Worm (Caenorhabditis elegans) whole organism, mixed stage, embryonic: Measurements from ENCODE around the gene apl-1.

ENCODE experiments used
- M03D4.4 ChIP-seq: sonication (generic microtip); optimal IDR thresholded peaks from 2 replicates; lab custom pipeline; 2017; ENCODE audit warnings: mild to moderate bottlenecking, missing genetic modification characterization, missing compliant biosample characterization
- bed-3 ChIP-seq: fragments of 200-800 bp; sonication (Bioruptor generic); optimal IDR thresholded peaks from 3 replicates; lab custom pipeline; 2018; ENCODE audit warnings: mild to moderate bottlenecking, missing genetic modification characterization, moderate library complexity, missing compliant biosample characterization
- blmp-1 ChIP-seq: fragments of 150-350 bp; optimal IDR thresholded peaks from 2 replicates; lab custom pipeline; 2014; ENCODE audit warnings: missing biosample characterization, missing genetic modification characterization
- ceh-39 ChIP-seq: fragments of 150-350 bp; optimal IDR thresholded peaks from 2 replicates; lab custom pipeline; 2014; ENCODE audit warnings: missing biosample characterization, missing genetic modification characterization
- ceh-43 ChIP-seq: fragments of 200-800 bp; sonication (Bioruptor generic); optimal IDR thresholded peaks from 2 replicates; lab custom pipeline; 2018; ENCODE audit warnings: mild to moderate bottlenecking, missing genetic modification characterization, moderate library complexity, missing compliant biosample characterization
- ceh-83 ChIP-seq: fragments of 200-800 bp; sonication (Bioruptor generic); optimal IDR thresholded peaks from 2 replicates; lab custom pipeline; 2018; ENCODE audit warnings: mild to moderate bottlenecking, missing genetic modification characterization, missing compliant biosample characterization
- ces-1 ChIP-seq: fragments of 150-350 bp; optimal IDR thresholded peaks from 2 replicates; lab custom pipeline; 2014; ENCODE audit warnings: missing biosample characterization, missing genetic modification reagents, missing genetic modification characterization
- cnd-1 ChIP-seq: fragments of 200-800 bp; sonication (Bioruptor generic); optimal IDR thresholded peaks from 2 replicates; lab custom pipeline; 2018; ENCODE audit warnings: mild to moderate bottlenecking, missing genetic modification characterization, missing compliant biosample characterization
- drap-1 ChIP-seq: fragments of 200-800 bp; sonication (Bioruptor generic); optimal IDR thresholded peaks from 3 replicates; lab custom pipeline; 2018; ENCODE audit warnings: mild to moderate bottlenecking, missing genetic modification characterization, missing compliant biosample characterization
- elt-1 ChIP-seq: sonication (generic microtip); optimal IDR thresholded peaks from 2 replicates; lab custom pipeline; 2017; ENCODE audit warnings: missing genetic modification characterization, mild to moderate bottlenecking, missing compliant biosample characterization, antibody characterized with exemption, moderate library complexity, borderline replicate concordance; ENCODE audit not compliant: insufficient read depth
- elt-3 ChIP-seq: fragments of 150-350 bp; optimal IDR thresholded peaks from 2 replicates; lab custom pipeline; 2014; ENCODE audit warnings: missing biosample characterization, missing genetic modification characterization
- flh-1 ChIP-seq: fragments of 200-800 bp; sonication (Bioruptor generic); optimal IDR thresholded peaks from 2 replicates; lab custom pipeline; 2018; ENCODE audit warnings: mild to moderate bottlenecking, missing genetic modification characterization, moderate library complexity, missing compliant biosample characterization
- ham-2 ChIP-seq: fragments of 200-800 bp; sonication (Bioruptor generic); optimal IDR thresholded peaks from 2 replicates; lab custom pipeline; 2018; ENCODE audit warnings: mild to moderate bottlenecking, missing genetic modification characterization, missing compliant biosample characterization
- hlh-1 ChIP-seq: fragments of 150-350 bp; optimal IDR thresholded peaks from 2 replicates; lab custom pipeline; 2014; ENCODE audit warnings: missing biosample characterization, missing genetic modification reagents, missing genetic modification characterization
- lin-13 ChIP-seq: fragments of 150-350 bp; optimal IDR thresholded peaks from 2 replicates; lab custom pipeline; 2014; ENCODE audit warnings: missing biosample characterization, missing genetic modification characterization
- lin-32 ChIP-seq: fragments of 200-800 bp; sonication (Bioruptor generic); optimal IDR thresholded peaks from 2 replicates; lab custom pipeline; 2018; ENCODE audit warnings: mild to moderate bottlenecking, missing genetic modification characterization, missing compliant biosample characterization
- lsy-2 ChIP-seq: fragments of 150-350 bp; optimal IDR thresholded peaks from 2 replicates; lab custom pipeline; 2014; ENCODE audit warnings: missing biosample characterization, missing genetic modification characterization
- mab-5 ChIP-seq: fragments of 150-350 bp; optimal IDR thresholded peaks from 2 replicates; lab custom pipeline; 2014; ENCODE audit warnings: missing biosample characterization, missing genetic modification characterization
- mep-1 ChIP-seq: fragments of 150-350 bp; optimal IDR thresholded peaks from 2 replicates; lab custom pipeline; 2017; ENCODE audit warnings: missing biosample characterization, missing genetic modification reagents, missing genetic modification characterization, inconsistent platforms
- mls-2 ChIP-seq: sonication (generic microtip); optimal IDR thresholded peaks from 2 replicates; lab custom pipeline; 2016; ENCODE audit warnings: mild to moderate bottlenecking, missing genetic modification characterization, moderate library complexity, missing compliant biosample characterization
- nhr-12 ChIP-seq: fragments of 150-350 bp; optimal IDR thresholded peaks from 2 replicates; lab custom pipeline; 2014; ENCODE audit warnings: missing biosample characterization, missing genetic modification characterization
- nhr-2 ChIP-seq: fragments of 150-350 bp; optimal IDR thresholded peaks from 2 replicates; lab custom pipeline; 2014; ENCODE audit warnings: missing biosample characterization, missing genetic modification characterization
- nhr-237 ChIP-seq: fragments of 150-350 bp; optimal IDR thresholded peaks from 2 replicates; lab custom pipeline; 2014; ENCODE audit warnings: missing biosample characterization, missing genetic modification characterization
- nhr-28 ChIP-seq: fragments of 150-350 bp; optimal IDR thresholded peaks from 2 replicates; lab custom pipeline; 2014; ENCODE audit warnings: missing biosample characterization, missing genetic modification characterization
- nhr-76 ChIP-seq: sonication (generic microtip); optimal IDR thresholded peaks from 2 replicates; lab custom pipeline; 2017; ENCODE audit warnings: missing biosample characterization, missing genetic modification characterization
- pha-4 ChIP-seq: fragments of 150-350 bp; optimal IDR thresholded peaks from 2 replicates; lab custom pipeline; 2018; ENCODE audit warnings: missing biosample characterization, missing genetic modification reagents, missing genetic modification characterization
- sem-2 ChIP-seq: fragments of 200-800 bp; sonication (Bioruptor generic); optimal IDR thresholded peaks from 2 replicates; lab custom pipeline; 2018; ENCODE audit warnings: mild to moderate bottlenecking, missing genetic modification characterization, missing compliant biosample characterization
- snpc-4 ChIP-seq: fragments of 150-350 bp; optimal IDR thresholded peaks from 2 replicates; lab custom pipeline; 2014; ENCODE audit warnings: missing biosample characterization, missing genetic modification characterization
- sptf-1 ChIP-seq: sonication (generic microtip); optimal IDR thresholded peaks from 2 replicates; lab custom pipeline; 2017; ENCODE audit warnings: mild to moderate bottlenecking, missing genetic modification characterization, moderate library complexity, missing compliant biosample characterization
- unc-120 ChIP-seq: sonication (generic microtip); optimal IDR thresholded peaks from 2 replicates; lab custom pipeline; 2017; ENCODE audit warnings: missing genetic modification characterization, missing compliant biosample characterization; ENCODE audit not compliant: poor library complexity, severe bottlenecking
- unc-39 ChIP-seq: fragments of 150-350 bp; optimal IDR thresholded peaks from 2 replicates; lab custom pipeline; 2014; ENCODE audit warnings: missing biosample characterization, missing genetic modification characterization
- unc-62 ChIP-seq: fragments of 150-350 bp; optimal IDR thresholded peaks from 2 replicates; lab custom pipeline; 2014; ENCODE audit warnings: missing biosample characterization, missing genetic modification reagents, missing genetic modification characterization
- zip-8 ChIP-seq: fragments of 150-350 bp; optimal IDR thresholded peaks from 2 replicates; lab custom pipeline; 2014; ENCODE audit warnings: missing biosample characterization, missing genetic modification characterization
- ztf-11 ChIP-seq: fragments of 150-350 bp; optimal IDR thresholded peaks from 2 replicates; lab custom pipeline; 2014; ENCODE audit warnings: missing biosample characterization, missing genetic modification characterization

apl-1 gene

DNA sequence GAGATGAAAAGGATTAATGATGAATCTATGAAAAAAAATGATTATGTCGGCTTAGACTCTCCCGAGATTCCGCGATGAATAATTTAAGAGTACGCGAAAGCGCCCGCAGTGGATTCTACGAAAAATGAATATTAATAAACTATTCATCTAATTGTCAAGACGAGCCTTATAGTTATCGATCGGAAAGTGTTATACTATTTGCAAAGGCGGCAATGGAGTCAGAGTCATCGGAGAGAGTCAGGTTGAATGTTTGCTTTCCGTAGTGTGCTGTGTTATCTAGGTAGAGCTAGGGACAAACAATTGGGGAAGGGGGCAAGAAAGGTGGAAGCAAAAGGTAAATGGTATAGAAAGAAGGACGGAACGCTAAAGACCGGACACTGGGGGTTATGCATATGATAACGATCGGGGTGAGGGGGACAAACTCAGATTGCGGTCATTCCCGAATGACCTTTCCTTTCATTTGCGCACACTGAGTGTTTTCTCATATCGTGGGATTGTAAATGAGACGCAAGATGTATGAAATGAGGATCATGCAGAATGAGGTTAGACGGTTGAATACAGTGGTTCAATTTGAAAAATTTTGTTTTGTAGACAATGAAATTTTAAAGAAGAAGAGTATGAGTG is 6.2 kb upstream of the apl-1 start:
- peak; percentile 80 for TF ChIP-seq nhr-2 (tag; lab: Kevin White, UChicago)
- peak; percentile 54 for TF ChIP-seq pha-4
- no peak for TF ChIP-seq sem-2
- peak; percentile 5 for TF ChIP-seq drap-1
- TF ChIP-seq zip-8 (tag; lab: Kevin White, UChicago), result no peak
- peak; percentile 1 for TF ChIP-seq ham-2 (GFP tag; lab: Kevin White, UChicago)
- peak; percentile 32 for TF ChIP-seq M03D4.4 (tag; lab: Kevin White, UChicago)

DNA sequence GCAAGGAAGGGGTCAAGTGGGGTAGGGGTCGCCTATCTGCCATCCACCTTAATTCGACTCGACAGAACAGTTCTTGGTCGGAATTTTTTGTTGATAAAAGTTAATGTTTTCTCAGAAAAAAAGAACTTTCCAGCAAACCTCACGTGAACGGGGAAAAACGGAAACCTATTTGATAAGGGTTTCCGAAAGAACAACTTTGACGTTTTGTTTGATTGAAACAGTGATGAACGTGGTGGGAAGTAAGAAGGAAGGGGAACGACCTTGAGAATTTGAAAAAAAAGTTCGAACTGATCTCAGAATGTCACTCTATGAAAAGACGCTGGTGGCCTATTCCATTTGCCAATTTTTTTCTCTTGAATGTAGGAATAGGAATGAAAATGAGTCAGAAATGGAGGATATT is 5.7 kb upstream of the apl-1 start:
- no peak for TF ChIP-seq snpc-4 (tag; lab: Kevin White, UChicago)

DNA sequence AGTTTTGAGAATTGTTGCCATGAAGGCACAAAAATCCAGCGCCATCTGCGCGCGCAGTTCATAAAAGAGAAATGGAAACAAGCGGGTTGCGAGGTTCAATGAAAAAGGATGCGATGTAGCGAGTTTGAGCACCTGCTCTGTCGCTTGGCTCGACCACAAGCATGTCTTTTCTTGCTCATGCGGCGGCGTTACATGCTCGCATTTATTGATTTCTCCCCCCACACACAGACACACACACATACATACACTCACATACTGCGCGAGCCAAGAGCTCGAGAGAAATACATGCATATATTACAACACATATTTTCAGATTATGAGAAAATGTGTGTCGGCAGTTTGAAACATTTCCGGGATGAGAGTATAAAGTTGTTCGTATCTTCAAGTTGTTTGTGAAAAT is 5.1 kb upstream of the apl-1 start:
- peak; percentile 32 for TF ChIP-seq cnd-1 (tag; lab: Kevin White, UChicago)
- no peak for TF ChIP-seq nhr-237 (tag; lab: Kevin White, UChicago)
- peak; percentile 32 for TF ChIP-seq ces-1
- TF ChIP-seq nhr-12, result no peak
- no peak for TF ChIP-seq M03D4.4 (tag; lab: Kevin White, UChicago)
- peak; percentile 10 for TF ChIP-seq pha-4
- TF ChIP-seq mls-2, result peak; percentile 50
- TF ChIP-seq unc-39 (tag; lab: Kevin White, UChicago), result no peak
- no peak for TF ChIP-seq zip-8 (tag; lab: Kevin White, UChicago)
- TF ChIP-seq ceh-43 (GFP tag; lab: Kevin White, UChicago), result no peak
- no peak for TF ChIP-seq mab-5
- TF ChIP-seq lin-13 (tag; lab: Kevin White, UChicago), result no peak
- TF ChIP-seq lin-32 (GFP tag; lab: Kevin White, UChicago), result peak; percentile 25
- TF ChIP-seq nhr-2 (tag; lab: Kevin White, UChicago), result no peak
- no peak for TF ChIP-seq ceh-39 (tag; lab: Kevin White, UChicago)
- no peak for TF ChIP-seq ztf-11
- no peak for TF ChIP-seq unc-120 (tag; lab: Kevin White, UChicago)
- TF ChIP-seq, all 35 proteins: peak for 5

DNA sequence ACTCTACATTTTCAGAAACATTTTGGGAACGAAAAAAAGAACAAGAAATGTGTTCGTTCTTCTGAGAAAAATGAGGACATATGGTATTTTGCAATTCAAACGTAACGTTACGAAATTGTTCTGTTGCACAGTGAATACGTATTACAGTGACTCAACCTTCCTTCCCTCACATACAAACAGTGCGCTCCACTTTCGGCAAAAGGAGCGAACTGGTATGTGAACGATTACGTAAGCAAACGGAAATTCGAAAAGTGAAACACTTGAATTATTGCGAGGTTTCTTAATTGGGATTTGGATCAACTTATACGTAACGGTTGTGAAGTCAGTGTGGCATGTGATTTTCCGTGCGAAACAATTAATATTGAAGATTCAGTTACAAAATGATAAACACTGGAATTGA is 4.1 kb upstream of the apl-1 start:
- TF ChIP-seq unc-39 (tag; lab: Kevin White, UChicago) (no peak), nhr-12 (no peak), lin-32 (GFP tag; lab: Kevin White, UChicago) (no peak), unc-62 (GFP tag; lab: Kevin White, UChicago) (no peak), cnd-1 (tag; lab: Kevin White, UChicago) (no peak), ces-1 (no peak), nhr-237 (tag; lab: Kevin White, UChicago) (no peak), nhr-2 (tag; lab: Kevin White, UChicago) (no peak)

DNA sequence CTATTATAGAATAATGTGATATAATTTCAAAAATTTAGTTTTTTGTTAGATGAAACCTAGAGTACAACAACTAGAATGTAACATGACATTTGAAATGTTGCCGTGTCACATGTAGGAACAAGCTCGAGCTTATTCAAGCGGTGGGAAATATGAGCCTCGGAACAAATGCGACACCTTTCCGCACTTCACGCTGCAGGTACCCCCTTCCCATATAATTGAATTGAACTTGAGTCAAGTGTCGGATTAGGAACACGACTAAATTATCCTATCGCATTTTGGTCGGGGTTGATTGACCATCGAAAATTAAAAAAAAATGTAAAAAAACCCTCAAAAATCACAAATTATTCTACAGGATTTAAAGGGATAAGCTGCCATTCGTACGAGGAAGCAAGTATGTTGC is 3.5 kb upstream of the apl-1 start:
- peak; percentile 43 for TF ChIP-seq ces-1
- no peak for TF ChIP-seq M03D4.4 (tag; lab: Kevin White, UChicago)

DNA sequence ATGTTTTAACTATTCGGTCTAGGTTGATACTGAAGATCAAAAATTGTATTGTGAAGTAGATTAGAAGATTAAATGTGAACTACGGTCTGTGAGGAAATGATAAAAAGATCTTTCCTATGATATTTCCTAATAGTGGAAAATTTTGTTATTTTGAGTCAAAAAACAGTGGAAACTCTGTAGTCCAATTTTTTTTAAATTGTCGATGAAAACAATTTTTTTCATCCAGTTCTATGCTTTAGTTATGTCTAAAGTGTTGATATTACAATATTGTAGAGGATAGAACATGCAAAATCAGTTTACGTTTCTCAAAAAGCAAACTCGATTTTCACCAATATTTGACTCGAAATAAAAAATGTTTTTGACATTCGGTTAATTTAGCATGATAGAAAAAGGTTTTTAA is 3.0 kb upstream of the apl-1 start:
- TF ChIP-seq unc-39 (tag; lab: Kevin White, UChicago) (no peak), ztf-11 (no peak), flh-1 (GFP tag; lab: Kevin White, UChicago) (no peak), mls-2 (no peak), lsy-2 (tag; lab: Kevin White, UChicago) (no peak), ceh-43 (GFP tag; lab: Kevin White, UChicago) (no peak), zip-8 (tag; lab: Kevin White, UChicago) (no peak), lin-32 (GFP tag; lab: Kevin White, UChicago) (no peak), lin-13 (tag; lab: Kevin White, UChicago) (no peak), cnd-1 (tag; lab: Kevin White, UChicago) (no peak), mep-1 (no peak), mab-5 (no peak)
- TF ChIP-seq, all 35 proteins: peak for 0

DNA sequence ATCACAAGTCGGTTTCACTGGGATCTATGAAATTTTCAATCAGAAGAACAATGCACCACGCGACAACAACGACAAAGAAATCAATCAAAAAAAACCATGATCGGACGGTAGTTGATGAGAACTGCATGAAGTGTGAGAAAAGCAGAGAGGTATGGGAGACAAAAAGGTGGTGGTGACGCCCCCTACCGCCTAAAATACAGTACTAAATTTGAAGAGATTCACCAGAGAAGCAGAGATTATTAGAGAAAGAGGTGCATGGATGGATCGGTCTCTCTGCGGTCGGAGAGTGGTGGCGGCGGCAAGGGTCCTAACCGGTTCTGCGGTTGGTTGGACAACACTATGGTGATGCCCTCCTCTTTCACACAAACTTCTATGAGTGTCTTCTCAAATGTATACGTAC is 2.6 kb upstream of the apl-1 start:
- TF ChIP-seq mep-1 (no peak), bed-3 (GFP tag; lab: Kevin White, UChicago) (no peak), ceh-83 (GFP tag; lab: Kevin White, UChicago) (no peak), nhr-12 (no peak), nhr-2 (tag; lab: Kevin White, UChicago) (no peak), unc-120 (tag; lab: Kevin White, UChicago) (no peak), unc-62 (GFP tag; lab: Kevin White, UChicago) (no peak), nhr-76 (no peak), snpc-4 (tag; lab: Kevin White, UChicago) (no peak), lin-13 (tag; lab: Kevin White, UChicago) (no peak), ztf-11 (no peak), ces-1 (no peak), M03D4.4 (tag; lab: Kevin White, UChicago) (no peak), lsy-2 (tag; lab: Kevin White, UChicago) (peak; percentile 17), mab-5 (no peak), hlh-1 (tag; lab: Kevin White, UChicago) (no peak), nhr-28 (no peak), sem-2 (no peak), elt-1 (no peak), blmp-1 (tag; lab: Kevin White, UChicago) (no peak), nhr-237 (tag; lab: Kevin White, UChicago) (peak; percentile 24), pha-4 (peak; percentile 24), elt-3 (tag; lab: Kevin White, UChicago) (no peak), ceh-39 (tag; lab: Kevin White, UChicago) (no peak), sptf-1 (tag; lab: Kevin White, UChicago) (no peak), mls-2 (no peak)
